Worm (Caenorhabditis elegans) whole organism, young adult: ENCODE results near the gene T05A8.6.

ENCODE experiments used
- athp-1 ChIP-seq: sonication (generic microtip); optimal IDR thresholded peaks from 2 replicates; lab custom pipeline; 2017; ENCODE audit warnings: mild to moderate bottlenecking, missing genetic modification characterization, missing compliant biosample characterization
- ceh-79 ChIP-seq: sonication (generic microtip); optimal IDR thresholded peaks from 2 replicates; lab custom pipeline; 2017; ENCODE audit warnings: mild to moderate bottlenecking, missing genetic modification characterization, missing compliant biosample characterization
- die-1 ChIP-seq: sonication (generic microtip); optimal IDR thresholded peaks from 2 replicates; lab custom pipeline; 2016; ENCODE audit warnings: missing genotype, mild to moderate bottlenecking, missing genetic modification characterization, missing compliant biosample characterization
- hsf-1 ChIP-seq: fragments of 200-800 bp; sonication (Bioruptor generic); IDR thresholded peaks from 2 replicates; pipeline ENCODE4 v1.3.6; 2022; ENCODE audit warnings: missing genetic modification reagents, missing genetic modification characterization, missing compliant biosample characterization
- nhr-80 ChIP-seq: sonication (generic microtip); optimal IDR thresholded peaks from 2 replicates; lab custom pipeline; 2016; ENCODE audit warnings: missing genetic modification characterization, missing compliant biosample characterization
- unc-62 ChIP-seq: fragments of 150-350 bp; optimal IDR thresholded peaks from 2 replicates; lab custom pipeline; 2014; ENCODE audit warnings: missing biosample characterization, missing genetic modification reagents, missing genetic modification characterization

- TF ChIP-seq athp-1 (no peak), nhr-80 (tag; lab: Kevin White, UChicago) (no peak), die-1 (tag; lab: Kevin White, UChicago) (no peak), ceh-79 (tag; lab: Kevin White, UChicago) (no peak), unc-62 (GFP tag; lab: Kevin White, UChicago) (no peak), hsf-1 (GFP tag; lab: Robert Waterston, UW) (no peak)
Measured at ce11 chrII:2756351-2756750, 16.8 kb upstream of the T05A8.6 start.
